Worm (Caenorhabditis elegans) whole organism, midembryonic: ENCODE results near the gene srab-7.

ENCODE experiments used
- cog-1 ChIP-seq: sonication (generic microtip); optimal IDR thresholded peaks from 2 replicates; lab custom pipeline; 2016; ENCODE audit warnings: missing genetic modification characterization, missing compliant biosample characterization
- klf-2 ChIP-seq: fragments of 200-800 bp; sonication (Bioruptor generic); conservative IDR thresholded peaks from 2 replicates; pipeline ENCODE4 v1.3.6; 2022; ENCODE audit warnings: missing genetic modification reagents, missing genetic modification characterization, missing compliant biosample characterization
- med-1 ChIP-seq: sonication (generic microtip); optimal IDR thresholded peaks from 2 replicates; lab custom pipeline; 2017; ENCODE audit warnings: missing genetic modification characterization, mild to moderate bottlenecking, missing compliant biosample characterization, antibody characterized with exemption, missing genetic modification reagents; ENCODE audit not compliant: insufficient read depth
- ref-1 ChIP-seq: fragments of 200-800 bp; sonication (Bioruptor generic); conservative IDR thresholded peaks from 2 replicates; pipeline ENCODE4 v1.3.6; 2022; ENCODE audit warnings: missing genetic modification reagents, missing genetic modification characterization, missing compliant biosample characterization
- ztf-23 ChIP-seq: fragments of 200-800 bp; sonication (Bioruptor generic); IDR thresholded peaks from 2 replicates; pipeline ENCODE4 v1.3.6; 2022; ENCODE audit warnings: missing genetic modification reagents, missing genetic modification characterization, missing compliant biosample characterization

DNA sequence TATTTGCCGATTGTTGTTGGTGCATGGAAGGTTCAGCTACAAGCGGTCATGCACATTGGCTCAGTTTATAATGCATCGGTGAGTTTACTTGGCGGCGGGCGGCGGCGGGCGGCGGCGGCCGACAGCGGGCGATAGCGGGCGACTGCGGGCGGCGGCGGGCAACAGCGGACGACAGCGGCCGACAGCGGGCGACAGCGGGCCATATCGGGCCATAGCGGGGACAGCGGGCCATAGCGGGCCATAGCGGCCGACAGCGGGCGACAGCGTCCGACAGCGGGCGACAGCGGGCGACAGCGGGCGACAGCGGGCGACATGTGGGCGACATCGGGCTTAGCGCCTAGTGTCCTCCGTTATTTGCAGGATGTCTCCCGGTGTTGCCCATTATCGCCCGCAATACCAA is 22.9 kb downstream of the srab-7 start:
- TF ChIP-seq ref-1 (GFP tag; lab: Robert Waterston, UW) (no peak), klf-2 (no peak), cog-1 (no peak), ztf-23 (GFP tag; lab: Robert Waterston, UW) (no peak), med-1 (GFP tag; lab: Kevin White, UChicago) (no peak)
